Fruit fly (Drosophila melanogaster) whole organism, prepupa: Measurements from ENCODE around the gene Dnali1.
A peak's percentile ranks its signal among the peaks of the same experiment; 100 is the strongest.

Experiments used
- CG10669 ChIP-seq: fragments of 200-800 bp; sonication (Bioruptor generic); optimal IDR thresholded peaks from 3 replicates; lab custom pipeline; 2018; ENCODE audit warnings: missing biosample characterization, mild to moderate bottlenecking, missing genetic modification characterization, moderate library complexity
- CG15336 ChIP-seq: fragments of 200-800 bp; sonication (Bioruptor generic); IDR thresholded peaks from 2 replicates; pipeline ENCODE4 v1.3.6; 2022; ENCODE audit warnings: missing biosample characterization, missing genetic modification characterization
- CG1621 ChIP-seq: fragments of 200-800 bp; sonication (Bioruptor generic); optimal IDR thresholded peaks from 3 replicates; lab custom pipeline; 2018; ENCODE audit warnings: missing biosample characterization, mild to moderate bottlenecking, missing genetic modification characterization
- CG3032 ChIP-seq: fragments of 200-800 bp; optimal IDR thresholded peaks from 2 replicates; lab custom pipeline; 2019; ENCODE audit warnings: missing biosample characterization, mild to moderate bottlenecking, missing genetic modification characterization, moderate library complexity
- CG34406 ChIP-seq: fragments of 200-800 bp; sonication (Bioruptor generic); optimal IDR thresholded peaks from 3 replicates; lab custom pipeline; 2016; ENCODE audit warnings: missing biosample characterization, missing genetic modification characterization
- CG6163 ChIP-seq: fragments of 200-800 bp; sonication (Bioruptor generic); IDR thresholded peaks from 3 replicates; pipeline ENCODE4 v1.3.6; 2022; ENCODE audit warnings: missing biosample characterization, missing genetic modification characterization
- CG6792 ChIP-seq: fragments of 200-800 bp; sonication (Bioruptor generic); optimal IDR thresholded peaks from 3 replicates; lab custom pipeline; 2016; ENCODE audit warnings: missing biosample characterization, missing genetic modification characterization
- CG6808 ChIP-seq: fragments of 200-800 bp; sonication (Bioruptor generic); optimal IDR thresholded peaks from 3 replicates; lab custom pipeline; 2017; ENCODE audit warnings: missing biosample characterization, missing genetic modification characterization, mild to moderate bottlenecking, moderate library complexity, missing genetic modification reagents
- CG6854 ChIP-seq: fragments of 200-800 bp; sonication (Bioruptor generic); optimal IDR thresholded peaks from 2 replicates; lab custom pipeline; 2017; ENCODE audit warnings: missing biosample characterization, mild to moderate bottlenecking, missing genetic modification characterization
- CG8119 ChIP-seq: fragments of 200-800 bp; sonication (Bioruptor generic); IDR thresholded peaks from 3 replicates; pipeline ENCODE4 v1.3.6; 2022; ENCODE audit warnings: missing biosample characterization, missing genetic modification characterization
- CG8319 ChIP-seq: fragments of 200-800 bp; sonication (Bioruptor generic); optimal IDR thresholded peaks from 3 replicates; lab custom pipeline; 2016; ENCODE audit warnings: missing biosample characterization, missing genetic modification characterization
- CG9139 ChIP-seq: fragments of 200-800 bp; sonication (Bioruptor generic); optimal IDR thresholded peaks from 3 replicates; lab custom pipeline; 2017; ENCODE audit warnings: missing biosample characterization, mild to moderate bottlenecking, missing genetic modification characterization
- Eip75B ChIP-seq: fragments of 200-800 bp; sonication (Bioruptor generic); optimal IDR thresholded peaks from 3 replicates; lab custom pipeline; 2016; ENCODE audit warnings: missing biosample characterization, missing genetic modification characterization
- Eip78C ChIP-seq: fragments of 200-800 bp; sonication (Bioruptor generic); peaks from one replicate; lab custom pipeline; 2016; ENCODE audit warnings: missing biosample characterization, missing genetic modification characterization
- Gug ChIP-seq: fragments of 200-800 bp; sonication (Bioruptor generic); IDR thresholded peaks from 2 replicates; pipeline ENCODE4 v1.3.6; 2022; ENCODE audit warnings: missing biosample characterization, missing genetic modification characterization
- Hr39 ChIP-seq: fragments of 200-800 bp; sonication (Bioruptor generic); optimal IDR thresholded peaks from 2 replicates; lab custom pipeline; 2016; ENCODE audit warnings: missing biosample characterization, missing genetic modification characterization
- Lpt ChIP-seq: fragments of 200-800 bp; sonication (Bioruptor generic); optimal IDR thresholded peaks from 3 replicates; lab custom pipeline; 2016; ENCODE audit warnings: missing biosample characterization, missing genetic modification characterization
- Smox ChIP-seq: fragments of 200-800 bp; sonication (Bioruptor generic); optimal IDR thresholded peaks from 3 replicates; lab custom pipeline; 2016; ENCODE audit warnings: missing biosample characterization, missing genetic modification characterization
- Sox102F ChIP-seq: fragments of 200-800 bp; sonication (Bioruptor generic); optimal IDR thresholded peaks from 2 replicates; lab custom pipeline; 2016; ENCODE audit warnings: missing biosample characterization, mild to moderate bottlenecking, missing genetic modification characterization
- Sox14 ChIP-seq: fragments of 200-800 bp; sonication (Bioruptor generic); optimal IDR thresholded peaks from 3 replicates; lab custom pipeline; 2016; ENCODE audit warnings: missing biosample characterization, missing genetic modification characterization
- achi ChIP-seq: fragments of 200-800 bp; sonication (Bioruptor generic); optimal IDR thresholded peaks from 3 replicates; lab custom pipeline; 2016; ENCODE audit warnings: missing biosample characterization, missing genetic modification characterization
- dsx ChIP-seq: fragments of 200-800 bp; optimal IDR thresholded peaks from 3 replicates; lab custom pipeline; 2019; ENCODE audit warnings: missing biosample characterization, mild to moderate bottlenecking, missing genetic modification characterization, moderate library complexity; ENCODE audit not compliant: poor library complexity, severe bottlenecking
- eg ChIP-seq: fragments of 200-800 bp; sonication (Bioruptor generic); IDR thresholded peaks from 3 replicates; pipeline ENCODE4 v1.3.6; 2022; ENCODE audit warnings: missing biosample characterization, missing genetic modification characterization
- esn ChIP-seq: fragments of 200-800 bp; sonication (Bioruptor generic); optimal IDR thresholded peaks from 2 replicates; lab custom pipeline; 2016; ENCODE audit warnings: missing biosample characterization, mild to moderate bottlenecking, missing genetic modification characterization, moderate library complexity
- fd59A ChIP-seq: fragments of 200-800 bp; sonication (Bioruptor generic); optimal IDR thresholded peaks from 2 replicates; lab custom pipeline; 2017; ENCODE audit warnings: missing biosample characterization, mild to moderate bottlenecking, missing genetic modification characterization, missing genetic modification reagents
- fkh ChIP-seq: fragments of 200-800 bp; sonication (Bioruptor generic); optimal IDR thresholded peaks from 3 replicates; lab custom pipeline; 2017; ENCODE audit warnings: missing biosample characterization, mild to moderate bottlenecking, missing genetic modification characterization, moderate library complexity
- lz ChIP-seq: fragments of 200-800 bp; sonication (Bioruptor generic); optimal IDR thresholded peaks from 3 replicates; lab custom pipeline; 2016; ENCODE audit warnings: missing biosample characterization, missing genetic modification characterization
- net ChIP-seq: fragments of 200-800 bp; sonication (Bioruptor generic); optimal IDR thresholded peaks from 3 replicates; lab custom pipeline; 2016; ENCODE audit warnings: missing biosample characterization, missing genetic modification characterization
- pdm3 ChIP-seq: fragments of 200-800 bp; sonication (Bioruptor generic); optimal IDR thresholded peaks from 3 replicates; lab custom pipeline; 2016; ENCODE audit warnings: missing biosample characterization, missing genetic modification characterization
- salr ChIP-seq, 2 experiments: fragments of 200-800 bp; sonication (Bioruptor generic); optimal IDR thresholded peaks; 3 replicates each; lab custom pipeline; 2016 to 2018; ENCODE audit warnings: missing biosample characterization in 2 of 2, missing genetic modification characterization in 2 of 2, mild to moderate bottlenecking in 1 of 2
- spab ChIP-seq: fragments of 200-800 bp; sonication (Bioruptor generic); optimal IDR thresholded peaks from 2 replicates; lab custom pipeline; 2017; ENCODE audit warnings: missing biosample characterization, mild to moderate bottlenecking, missing genetic modification characterization, missing genetic modification reagents
- ss ChIP-seq, 2 experiments: fragments of 200-800 bp; sonication (Bioruptor generic); optimal IDR thresholded peaks; 2 replicates in 1 of 2; 3 replicates in 1 of 2; lab custom pipeline; 2017 to 2018; ENCODE audit warnings: mild to moderate bottlenecking in 2 of 2, missing biosample characterization in 2 of 2, missing genetic modification characterization in 2 of 2, moderate library complexity in 1 of 2
- svp ChIP-seq: fragments of 200-800 bp; sonication (Bioruptor generic); peaks from one replicate; lab custom pipeline; 2016; ENCODE audit warnings: missing biosample characterization, missing genetic modification characterization

Gene Dnali1

dm6 chr3R:11869675-11870074 lies 23.4 kb downstream of the Dnali1 start (continued):
- no peak for TF ChIP-seq CG9139 (GFP tag; lab: Kevin White, UChicago)
- TF ChIP-seq CG15336 (GFP tag; lab: Robert Waterston, UW), result no peak
- TF ChIP-seq svp (GFP tag; lab: Kevin White, UChicago), result peak; percentile 73
- no peak for TF ChIP-seq Lpt (GFP tag; lab: Kevin White, UChicago)

- TF ChIP-seq net (peak; percentile 28), CG3032 (no peak), fkh (GFP tag; lab: Kevin White, UChicago) (peak; percentile 56), Sox102F (GFP tag; lab: Kevin White, UChicago) (peak; percentile 21), CG9139 (GFP tag; lab: Kevin White, UChicago) (no peak), CG15336 (GFP tag; lab: Robert Waterston, UW) (peak; percentile 23; the same call in 1 of the 2 replicates), Eip78C (GFP tag; lab: Kevin White, UChicago) (peak; percentile 65), Sox14 (GFP tag; lab: Kevin White, UChicago) (peak; percentile 48), Gug (peak; percentile 13; the same call in 1 of the 2 replicates), esn (GFP tag; lab: Kevin White, UChicago) (peak; percentile 16), CG6792 (GFP tag; lab: Kevin White, UChicago) (no peak), CG6163 (GFP tag; lab: Robert Waterston, UW) (peak; percentile 55; the same call in 1 of the 3 replicates), pdm3 (peak; percentile 3), CG1621 (tag; lab: Kevin White, UChicago) (peak; percentile 8), dsx (peak; percentile 20), CG10669 (GFP tag; lab: Kevin White, UChicago) (peak; percentile 2), lz (GFP tag; lab: Kevin White, UChicago) (no peak), eg (GFP tag; lab: Robert Waterston, UW) (peak; percentile 64)
Observed at dm6 chr3R:11869169-11869568, 23.9 kb downstream of the Dnali1 start, which contains the start of gene CG6959. Gene CG6959 (minus strand): TSS chr3R:11869460.

DNA sequence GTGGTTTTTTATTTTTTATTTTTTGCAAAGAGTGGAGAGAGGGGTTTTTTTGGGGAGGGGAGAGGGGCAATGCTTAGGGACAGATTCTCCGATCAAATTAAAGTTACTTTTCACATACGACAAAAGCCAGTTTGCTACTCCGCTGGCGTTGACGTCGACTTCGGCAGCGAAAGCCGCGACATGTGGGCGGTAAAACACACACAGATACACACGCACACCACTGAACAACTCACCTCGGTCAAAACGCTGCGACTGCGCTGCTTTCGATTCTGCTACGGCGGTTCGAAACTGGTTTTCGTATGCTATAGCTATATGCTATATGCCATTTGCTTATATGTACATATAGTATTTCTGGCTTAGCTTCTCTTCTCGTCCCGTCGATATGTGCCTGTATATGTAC lies 24.5 kb downstream of the Dnali1 start:
- 0 out of 3 replicates have a peak, but pooled peaks have one; percentile 5 for TF ChIP-seq CG6163 (GFP tag; lab: Robert Waterston, UW)
- TF ChIP-seq spab (GFP tag; lab: Kevin White, UChicago), result no peak
- 0 out of 2 replicates have a peak, but pooled peaks have one; percentile 14 for TF ChIP-seq CG15336 (GFP tag; lab: Robert Waterston, UW)

DNA sequence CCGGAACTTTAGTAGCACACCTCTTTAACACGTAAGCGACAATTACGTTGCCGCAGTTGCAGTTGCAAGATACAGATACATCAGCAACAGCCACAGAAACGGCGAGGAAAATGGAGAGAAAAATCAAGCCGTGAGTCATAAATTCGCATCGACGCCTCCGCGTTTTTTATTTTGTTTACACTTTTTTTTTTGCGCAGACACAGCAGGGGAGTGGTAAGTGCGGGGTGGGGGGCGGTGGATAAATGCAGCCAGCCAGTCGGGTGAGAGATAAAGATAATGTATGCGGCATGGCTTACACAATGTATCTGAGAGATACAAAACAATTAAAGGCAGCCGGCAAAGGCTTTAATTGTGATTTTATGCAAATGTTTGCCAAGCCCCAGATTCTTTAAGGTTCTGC lies 28.0 kb downstream of the Dnali1 start:
- no peak for TF ChIP-seq achi (GFP tag; lab: Kevin White, UChicago)
- TF ChIP-seq CG9139 (GFP tag; lab: Kevin White, UChicago), result peak; percentile 49
- TF ChIP-seq CG1621 (tag; lab: Kevin White, UChicago), result peak; percentile 60
- TF ChIP-seq CG15336 (GFP tag; lab: Robert Waterston, UW), result 0 out of 2 replicates have a peak, but pooled peaks have one; percentile 21
- TF ChIP-seq Lpt (GFP tag; lab: Kevin White, UChicago), result peak; percentile 38
- TF ChIP-seq dsx, result peak; percentile 85
- TF ChIP-seq fd59A, result peak; percentile 31
- TF ChIP-seq CG8119, result peak; percentile 40; the same call in 2 of the 3 replicates
- peak; percentile 0 for TF ChIP-seq CG3032
- TF ChIP-seq Eip75B, result peak; percentile 3
- peak; percentile 46 for TF ChIP-seq Eip78C (GFP tag; lab: Kevin White, UChicago)
- peak; percentile 65 for TF ChIP-seq CG6808 (GFP tag; lab: Kevin White, UChicago)
- no peak for TF ChIP-seq Hr39 (GFP tag; lab: Kevin White, UChicago)
- no peak for TF ChIP-seq CG6854
- peak; percentile 37; the same call in 1 of the 3 replicates for TF ChIP-seq eg (GFP tag; lab: Robert Waterston, UW)
- peak; percentile 66 to 75 for TF ChIP-seq ss (GFP tag; optimal IDR thresholded peaks at IDR 0.05; lab: Kevin White, UChicago)
- TF ChIP-seq Smox (GFP tag; lab: Kevin White, UChicago), result no peak
- peak; percentile 43 for TF ChIP-seq spab (GFP tag; lab: Kevin White, UChicago)
- no peak for TF ChIP-seq CG8319
- peak; percentile 35 for TF ChIP-seq CG10669 (GFP tag; lab: Kevin White, UChicago)
- no peak for TF ChIP-seq CG34406 (GFP tag; lab: Kevin White, UChicago)
- peak; percentile 65; the same call in 1 of the 3 replicates for TF ChIP-seq CG6163 (GFP tag; lab: Robert Waterston, UW)
- peak in 1 of 2 experiments; percentile 27 for TF ChIP-seq salr (GFP tag; optimal IDR thresholded peaks at IDR 0.05; lab: Kevin White, UChicago)
